Fruit fly (Drosophila melanogaster): ENCODE measurements around the gene CG3402.
A peak's percentile ranks its signal among the peaks of the same experiment; 100 is the strongest.

The CG3402 gene

dm6 chr3L:642865-643738, 9.6 kb downstream of the CG3402 start (continued):
- peak; percentile 35 for TF ChIP-seq Side (GFP tag; optimal IDR thresholded peaks at IDR 0.05)
- no peak for TF ChIP-seq CG4404 (GFP tag; IDR thresholded peaks at IDR 0.05)
- 0 out of 3 replicates have a peak, but pooled peaks have one; percentile 20 for TF ChIP-seq HLH4C (GFP tag; IDR thresholded peaks at IDR 0.05; ENCODE audit: partially characterized antibody)
- TF ChIP-seq CG12104 (GFP tag; optimal IDR thresholded peaks at IDR 0.05) = no peak
- no peak for TF ChIP-seq CG32767 (GFP tag; IDR thresholded peaks at IDR 0.05)
- TF ChIP-seq Ets65A (GFP tag) = no peak
- TF ChIP-seq Oaz (GFP tag; IDR thresholded peaks at IDR 0.05) = no peak
- peak; percentile 88 for TF ChIP-seq sens (GFP tag)
- peak; percentile 90 for TF ChIP-seq CG10543 (GFP tag; optimal IDR thresholded peaks at IDR 0.05)
- peak; percentile 18 for TF ChIP-seq CG3163 (GFP tag; optimal IDR thresholded peaks at IDR 0.05)
- no peak for TF ChIP-seq fd96Cb (tag; optimal IDR thresholded peaks at IDR 0.05)
- TF ChIP-seq grn (GFP tag; optimal IDR thresholded peaks at IDR 0.05) = peak; percentile 58
- no peak for TF ChIP-seq CG7963 (GFP tag; IDR thresholded peaks at IDR 0.05; ENCODE audit: partially characterized antibody)
- TF ChIP-seq Trl (optimal IDR thresholded peaks at IDR 0.05) = no peak
- TF ChIP-seq Trl (GFP tag; optimal IDR thresholded peaks at IDR 0.05) = no peak
- no peak for TF ChIP-seq H2.0 (GFP tag; IDR thresholded peaks at IDR 0.05)
- peak; percentile 5; the same call in 1 of the 2 replicates for TF ChIP-seq HLH3B (GFP tag; IDR thresholded peaks at IDR 0.05)
- TF ChIP-seq Awh (GFP tag; IDR thresholded peaks at IDR 0.05) = peak; percentile 14; the same call in 1 of the 2 replicates
- no peak for TF ChIP-seq gfzf (GFP tag; optimal IDR thresholded peaks at IDR 0.05)
- peak; percentile 45 for TF ChIP-seq Vsx1 (GFP tag; optimal IDR thresholded peaks at IDR 0.05)
- no peak for TF ChIP-seq emc (GFP tag; optimal IDR thresholded peaks at IDR 0.05)
- TF ChIP-seq CG1832 (GFP tag; optimal IDR thresholded peaks at IDR 0.05) = no peak
- TF ChIP-seq CG11696 (GFP tag; IDR thresholded peaks at IDR 0.05) = no peak
- peak; percentile 20 for TF ChIP-seq CG16863 (GFP tag; optimal IDR thresholded peaks at IDR 0.05)
- TF ChIP-seq seq (GFP tag; IDR thresholded peaks at IDR 0.05) = peak; percentile 52; the same call in 1 of the 2 replicates
- TF ChIP-seq btn (GFP tag; optimal IDR thresholded peaks at IDR 0.05) = peak; percentile 35
- no peak for TF ChIP-seq HLH54F (GFP tag; optimal IDR thresholded peaks at IDR 0.05)
- TF ChIP-seq luna (GFP tag; optimal IDR thresholded peaks at IDR 0.05) = no peak
- peak; percentile 18 for TF ChIP-seq CG7556 (GFP tag; optimal IDR thresholded peaks at IDR 0.05)
- no peak for TF ChIP-seq al (GFP tag; IDR thresholded peaks at IDR 0.05)
- TF ChIP-seq p53 (GFP tag; optimal IDR thresholded peaks at IDR 0.05) = peak; percentile 24
- peak; percentile 26 for TF ChIP-seq da (GFP tag; optimal IDR thresholded peaks at IDR 0.05)
- TF ChIP-seq CG16815 (GFP tag; optimal IDR thresholded peaks at IDR 0.05) = no peak
- TF ChIP-seq CG13296 (GFP tag; optimal IDR thresholded peaks at IDR 0.05) = peak; percentile 66
- TF ChIP-seq chinmo (GFP tag; IDR thresholded peaks at IDR 0.05; ENCODE audit: partially characterized antibody) = peak; percentile 70; the same call in 1 of the 4 replicates
- TF ChIP-seq CG42726 (GFP tag; IDR thresholded peaks at IDR 0.05; ENCODE audit: partially characterized antibody) = no peak
- peak; percentile 33; the same call in 1 of the 3 replicates for TF ChIP-seq sr (GFP tag; IDR thresholded peaks at IDR 0.05)
- no peak for TF ChIP-seq Mrtf (GFP tag; IDR thresholded peaks at IDR 0.05)
- no peak for TF ChIP-seq Dad (GFP tag; optimal IDR thresholded peaks at IDR 0.05)
- TF ChIP-seq CG3726 (GFP tag; IDR thresholded peaks at IDR 0.05) = 0 out of 3 replicates have a peak, but pooled peaks have one; percentile 31
- no peak for TF ChIP-seq hbn (GFP tag; IDR thresholded peaks at IDR 0.05; ENCODE audit: partially characterized antibody)
- TF ChIP-seq CG33213 (GFP tag; optimal IDR thresholded peaks at IDR 0.05) = peak; percentile 44
- TF ChIP-seq HHEX (GFP tag; optimal IDR thresholded peaks at IDR 0.05) = no peak
- no peak for TF ChIP-seq salm (tag; optimal IDR thresholded peaks at IDR 0.05)
- peak in 1 of 2 experiments; percentile 98 for TF ChIP-seq Hr78 (GFP tag; optimal IDR thresholded peaks at IDR 0.05)
- peak; percentile 6 for TF ChIP-seq unpg (GFP tag; optimal IDR thresholded peaks at IDR 0.05)
- no peak for TF ChIP-seq Dek (tag; optimal IDR thresholded peaks at IDR 0.05)
- peak; percentile 19 for TF ChIP-seq tup (GFP tag; optimal IDR thresholded peaks at IDR 0.05)
- peak; percentile 69; the same call in 1 of the 3 replicates for TF ChIP-seq ci (GFP tag; IDR thresholded peaks at IDR 0.05)

Measured in whole organism, embryonic.